Worm (Caenorhabditis elegans) whole organism, L1 larva: Measurements from ENCODE around the gene F09B12.7.
A peak's percentile ranks its signal among the peaks of the same experiment; 100 is the strongest.

Source experiments
- C16A3.4 ChIP-seq: fragments of 150-350 bp; optimal IDR thresholded peaks from 2 replicates; lab custom pipeline; 2014; ENCODE audit warnings: missing biosample characterization, missing genetic modification characterization
- Y116A8C.19 ChIP-seq: sonication (generic microtip); optimal IDR thresholded peaks from 2 replicates; lab custom pipeline; 2016; ENCODE audit warnings: missing compliant biosample characterization, missing genetic modification characterization, borderline replicate concordance
- aha-1 ChIP-seq: fragments of 150-350 bp; optimal IDR thresholded peaks from 2 replicates; lab custom pipeline; 2014; ENCODE audit warnings: missing biosample characterization, missing genetic modification characterization
- alr-1 ChIP-seq: fragments of 200-800 bp; sonication (Bioruptor generic); optimal IDR thresholded peaks from 2 replicates; lab custom pipeline; 2018; ENCODE audit warnings: borderline replicate concordance, mild to moderate bottlenecking, missing genetic modification characterization, missing compliant biosample characterization
- aly-2 ChIP-seq: fragments of 150-350 bp; optimal IDR thresholded peaks from 2 replicates; lab custom pipeline; 2014; ENCODE audit warnings: missing biosample characterization, missing genetic modification characterization
- ama-1 ChIP-seq: fragments of 150-350 bp; optimal IDR thresholded peaks from 2 replicates; lab custom pipeline; 2014
- ceh-63 ChIP-seq: fragments of 200-800 bp; sonication (Bioruptor generic); optimal IDR thresholded peaks from 2 replicates; lab custom pipeline; 2018; ENCODE audit warnings: mild to moderate bottlenecking, missing genetic modification characterization, missing compliant biosample characterization
- ces-1 ChIP-seq: fragments of 150-350 bp; optimal IDR thresholded peaks from 2 replicates; lab custom pipeline; 2014; ENCODE audit warnings: missing biosample characterization, missing genetic modification reagents, missing genetic modification characterization
- dpl-1 ChIP-seq, 3 experiments: fragments of 150-350 bp in 2 of 3; sonication (generic microtip) in 1 of 3; optimal IDR thresholded peaks; 2 replicates each; lab custom pipeline; 2014 to 2017; ENCODE audit warnings: missing biosample characterization in 3 of 3, missing genetic modification characterization in 3 of 3, missing genetic modification reagents in 3 of 3
- dsc-1 ChIP-seq: sonication (generic microtip); optimal IDR thresholded peaks from 2 replicates; lab custom pipeline; 2016; ENCODE audit warnings: mild to moderate bottlenecking, missing genetic modification characterization, missing compliant biosample characterization
- elt-2 ChIP-seq: sonication (generic microtip); optimal IDR thresholded peaks from 2 replicates; lab custom pipeline; 2016; ENCODE audit warnings: missing genetic modification characterization, mild to moderate bottlenecking, inconsistent platforms, missing compliant biosample characterization, missing genetic modification reagents
- elt-3 ChIP-seq, 6 experiments: fragments of 150-350 bp in 1 of 6; sonication (generic microtip); optimal IDR thresholded peaks; 2 replicates each; lab custom pipeline; 2017 to 2018; ENCODE audit warnings: missing biosample characterization in 6 of 6, missing genetic modification characterization in 6 of 6, inconsistent platforms in 1 of 6
- ets-5 ChIP-seq: fragments of 200-800 bp; sonication (Bioruptor generic); IDR thresholded peaks from 2 replicates; pipeline ENCODE4 v1.3.6; 2022; ENCODE audit warnings: missing genetic modification characterization, missing compliant biosample characterization
- fkh-4 ChIP-seq: sonication (generic microtip); optimal IDR thresholded peaks from 2 replicates; lab custom pipeline; 2016; ENCODE audit warnings: missing compliant biosample characterization, missing genetic modification characterization, borderline replicate concordance
- hlh-17 ChIP-seq: fragments of 200-800 bp; sonication (Bioruptor generic); optimal IDR thresholded peaks from 2 replicates; lab custom pipeline; 2018; ENCODE audit warnings: missing genetic modification characterization, mild to moderate bottlenecking, missing compliant biosample characterization, moderate library complexity, borderline replicate concordance
- hpl-2 ChIP-seq: fragments of 150-350 bp; optimal IDR thresholded peaks from 2 replicates; lab custom pipeline; 2014; ENCODE audit warnings: missing biosample characterization, missing genetic modification reagents, missing genetic modification characterization
- lin-13 ChIP-seq: fragments of 150-350 bp; optimal IDR thresholded peaks from 2 replicates; lab custom pipeline; 2014; ENCODE audit warnings: missing biosample characterization, missing genetic modification reagents, missing genetic modification characterization
- lin-35 ChIP-seq, 2 experiments: fragments of 150-350 bp; optimal IDR thresholded peaks; 2 replicates each; lab custom pipeline; 2014; ENCODE audit warnings: missing biosample characterization in 2 of 2, missing genetic modification characterization in 2 of 2, missing genetic modification reagents in 2 of 2
- lir-3 ChIP-seq: sonication (generic microtip); optimal IDR thresholded peaks from 2 replicates; lab custom pipeline; 2016; ENCODE audit warnings: mild to moderate bottlenecking, missing genetic modification characterization, moderate library complexity, missing compliant biosample characterization; ENCODE audit not compliant: poor library complexity
- mab-9 ChIP-seq: fragments of 200-800 bp; sonication (Bioruptor generic); IDR thresholded peaks from 2 replicates; pipeline ENCODE4 v1.3.6; 2022; ENCODE audit warnings: missing genetic modification reagents, missing genetic modification characterization, missing compliant biosample characterization
- mef-2 ChIP-seq: fragments of 150-350 bp; optimal IDR thresholded peaks from 2 replicates; lab custom pipeline; 2014; ENCODE audit warnings: missing biosample characterization, missing genetic modification characterization
- nhr-12 ChIP-seq: sonication (generic microtip); optimal IDR thresholded peaks from 2 replicates; lab custom pipeline; 2017; ENCODE audit warnings: missing biosample characterization, missing genetic modification characterization
- nhr-19 ChIP-seq: fragments of 200-800 bp; sonication (Bioruptor generic); conservative IDR thresholded peaks from 2 replicates; pipeline ENCODE4 v1.3.6; 2022; ENCODE audit warnings: missing genetic modification characterization, missing compliant biosample characterization
- nhr-20 ChIP-seq: sonication (generic microtip); optimal IDR thresholded peaks from 2 replicates; lab custom pipeline; 2016; ENCODE audit warnings: mild to moderate bottlenecking, missing genetic modification characterization, missing compliant biosample characterization
- nhr-237 ChIP-seq: fragments of 150-350 bp; optimal IDR thresholded peaks from 2 replicates; lab custom pipeline; 2014; ENCODE audit warnings: missing biosample characterization, missing genetic modification characterization
- nhr-47 ChIP-seq: sonication (generic microtip); optimal IDR thresholded peaks from 2 replicates; lab custom pipeline; 2016; ENCODE audit warnings: mild to moderate bottlenecking, missing genetic modification characterization, moderate library complexity, missing compliant biosample characterization
- nhr-71 ChIP-seq: sonication (generic microtip); optimal IDR thresholded peaks from 2 replicates; lab custom pipeline; 2016; ENCODE audit warnings: mild to moderate bottlenecking, missing genetic modification characterization, moderate library complexity, missing compliant biosample characterization
- nhr-84 ChIP-seq: sonication (generic microtip); optimal IDR thresholded peaks from 2 replicates; lab custom pipeline; 2017; ENCODE audit warnings: missing biosample characterization, missing genetic modification characterization
- nhr-90 ChIP-seq: sonication (generic microtip); optimal IDR thresholded peaks from 2 replicates; lab custom pipeline; 2016; ENCODE audit warnings: mild to moderate bottlenecking, missing genetic modification characterization, missing compliant biosample characterization; ENCODE audit not compliant: poor library complexity
- pag-3 ChIP-seq: sonication (generic microtip); optimal IDR thresholded peaks from 2 replicates; lab custom pipeline; 2017; ENCODE audit warnings: missing genetic modification characterization, mild to moderate bottlenecking, missing compliant biosample characterization, antibody characterized with exemption, borderline replicate concordance; ENCODE audit not compliant: insufficient read depth
- pqm-1 ChIP-seq: sonication (generic microtip); optimal IDR thresholded peaks from 3 replicates; lab custom pipeline; 2017; ENCODE audit warnings: missing biosample characterization, missing genetic modification characterization
- snpc-4 ChIP-seq: fragments of 150-350 bp; optimal IDR thresholded peaks from 2 replicates; lab custom pipeline; 2014; ENCODE audit warnings: missing biosample characterization, missing genetic modification characterization
- snu-23 ChIP-seq: sonication (generic microtip); optimal IDR thresholded peaks from 2 replicates; lab custom pipeline; 2016; ENCODE audit warnings: missing genetic modification characterization, missing compliant biosample characterization
- sox-4 ChIP-seq: sonication (generic microtip); optimal IDR thresholded peaks from 2 replicates; lab custom pipeline; 2016; ENCODE audit warnings: missing genetic modification characterization, missing compliant biosample characterization
- sptf-1 ChIP-seq: fragments of 150-350 bp; optimal IDR thresholded peaks from 2 replicates; lab custom pipeline; 2014; ENCODE audit warnings: missing biosample characterization, missing genetic modification characterization
- swsn-7 ChIP-seq: sonication (generic microtip); optimal IDR thresholded peaks from 2 replicates; lab custom pipeline; 2016; ENCODE audit warnings: missing genetic modification characterization, missing compliant biosample characterization
- tbx-2 ChIP-seq: sonication (generic microtip); optimal IDR thresholded peaks from 2 replicates; lab custom pipeline; 2016; ENCODE audit warnings: missing genetic modification characterization, missing compliant biosample characterization
- tlp-1 ChIP-seq: fragments of 150-350 bp; optimal IDR thresholded peaks from 2 replicates; lab custom pipeline; 2014; ENCODE audit warnings: missing biosample characterization, missing genetic modification characterization
- unc-130 ChIP-seq: fragments of 150-350 bp; optimal IDR thresholded peaks from 2 replicates; lab custom pipeline; 2017; ENCODE audit warnings: missing biosample characterization, missing genetic modification characterization, inconsistent platforms
- unc-62 ChIP-seq: fragments of 150-350 bp; optimal IDR thresholded peaks from 2 replicates; lab custom pipeline; 2014; ENCODE audit warnings: missing biosample characterization, missing genetic modification reagents, missing genetic modification characterization
- unc-86 ChIP-seq: sonication (generic microtip); optimal IDR thresholded peaks from 2 replicates; lab custom pipeline; 2016; ENCODE audit warnings: missing genetic modification characterization, missing compliant biosample characterization
- unc-98 ChIP-seq: fragments of 200-800 bp; sonication (Bioruptor generic); IDR thresholded peaks from 2 replicates; pipeline ENCODE4 v1.3.6; 2022; ENCODE audit warnings: missing genetic modification characterization, missing compliant biosample characterization
- xbp-1 ChIP-seq: sonication (generic microtip); optimal IDR thresholded peaks from 2 replicates; lab custom pipeline; 2016; ENCODE audit warnings: missing genetic modification characterization, missing compliant biosample characterization
- zag-1 ChIP-seq: fragments of 150-350 bp; optimal IDR thresholded peaks from 2 replicates; lab custom pipeline; 2014; ENCODE audit warnings: missing biosample characterization, missing genetic modification characterization
- ztf-11 ChIP-seq, 2 experiments: sonication (generic microtip); optimal IDR thresholded peaks; 2 replicates each; lab custom pipeline; 2016 to 2017; ENCODE audit warnings: missing genetic modification characterization in 2 of 2, missing biosample characterization in 1 of 2, missing compliant biosample characterization in 1 of 2

Gene F09B12.7

DNA sequence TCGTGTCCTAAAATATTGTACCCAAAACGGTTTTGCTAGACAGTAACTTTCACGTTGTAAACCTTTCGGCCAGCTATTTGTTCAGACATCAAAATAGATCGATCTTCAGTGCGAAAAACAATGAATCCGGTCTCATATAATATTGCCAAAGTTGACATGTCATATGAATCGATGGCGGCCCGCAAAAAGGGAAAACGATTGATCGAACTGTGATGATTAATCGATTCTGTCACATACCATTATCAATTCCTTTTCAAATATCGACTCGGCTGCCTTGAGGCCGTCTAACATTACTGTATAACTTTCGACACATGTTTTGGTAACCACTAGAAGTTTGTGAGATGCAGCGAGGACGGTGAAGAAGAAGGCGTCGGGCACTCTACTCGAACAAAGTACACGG lies 22.0 kb downstream of the F09B12.7 start (continued):
- TF ChIP-seq pag-3 (tag; lab: Kevin White, UChicago) (no peak), zag-1 (tag; lab: Kevin White, UChicago) (no peak), alr-1 (tag; lab: Kevin White, UChicago) (no peak), sox-4 (no peak), aly-2 (no peak), Y116A8C.19 (tag; lab: Kevin White, UChicago) (no peak), ceh-63 (GFP tag; lab: Kevin White, UChicago) (no peak), ces-1 (GFP tag; lab: Kevin White, UChicago) (no peak), tlp-1 (tag; lab: Kevin White, UChicago) (no peak)

DNA sequence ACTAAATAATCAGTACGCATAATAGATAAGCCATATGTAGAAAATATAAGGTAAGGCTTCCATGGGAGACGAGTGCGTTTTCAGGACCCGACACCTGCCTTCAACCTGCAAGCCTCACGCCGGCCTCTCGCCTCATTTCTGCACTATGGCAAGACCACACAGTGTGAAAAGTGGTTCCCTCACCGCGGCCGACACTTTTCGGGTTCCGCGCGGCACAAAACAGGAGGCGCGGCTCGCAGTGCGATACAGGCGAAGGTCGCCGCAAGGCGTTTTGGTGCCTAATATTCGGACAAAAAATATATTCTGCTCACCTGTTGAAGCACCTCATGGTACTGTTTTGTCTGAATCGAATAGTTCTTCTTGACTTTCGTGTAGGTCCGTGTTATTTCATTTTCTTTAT lies 24.7 kb downstream of the F09B12.7 start:
- TF ChIP-seq snpc-4 (tag; lab: Kevin White, UChicago) (peak; percentile 54), lir-3 (tag; lab: Kevin White, UChicago) (no peak)

DNA sequence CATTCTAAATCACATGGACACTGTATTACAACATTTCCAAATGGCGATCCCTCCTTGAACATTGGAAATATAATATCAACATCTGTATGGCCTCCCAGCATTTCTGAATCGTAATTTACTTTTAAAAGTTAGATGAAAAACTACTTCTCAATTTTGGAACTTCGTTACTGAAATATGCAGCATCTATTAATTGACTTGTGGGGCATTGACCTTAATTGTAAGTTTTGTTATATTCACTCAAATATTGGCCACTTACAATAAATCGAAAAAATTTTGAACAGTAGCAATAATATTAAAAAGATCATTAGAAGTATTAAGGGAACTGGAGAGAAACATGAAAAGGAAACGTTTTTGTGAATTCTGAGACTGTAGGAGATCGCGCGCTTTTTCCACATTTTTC lies 25.6 kb downstream of the F09B12.7 start, which contains the start of gene mam-6:
mam-6 (minus strand) TSS at position 101 of the 400 bp plus-strand sequence.
- no peak for TF ChIP-seq mef-2 (tag; lab: Kevin White, UChicago)
- no peak for TF ChIP-seq nhr-237
- no peak for TF ChIP-seq alr-1 (tag; lab: Kevin White, UChicago)
- TF ChIP-seq lin-13: no peak
- TF ChIP-seq hpl-2 (GFP tag; lab: Kevin White, UChicago): no peak
- no peak for TF ChIP-seq pag-3 (tag; lab: Kevin White, UChicago)
- TF ChIP-seq nhr-47 (tag; lab: Kevin White, UChicago): no peak
- no peak for TF ChIP-seq hlh-17
- TF ChIP-seq lin-35 (GFP tag; optimal IDR thresholded peaks at IDR 0.05; lab: Kevin White, UChicago): no peak
- no peak for TF ChIP-seq nhr-12 (tag; lab: Kevin White, UChicago)
- no peak for TF ChIP-seq swsn-7 (tag; lab: Kevin White, UChicago)
- TF ChIP-seq snu-23: no peak
- TF ChIP-seq unc-86 (tag; lab: Kevin White, UChicago): no peak
- TF ChIP-seq unc-62 (GFP tag; lab: Kevin White, UChicago): no peak
- TF ChIP-seq nhr-90 (tag; lab: Kevin White, UChicago): no peak

DNA sequence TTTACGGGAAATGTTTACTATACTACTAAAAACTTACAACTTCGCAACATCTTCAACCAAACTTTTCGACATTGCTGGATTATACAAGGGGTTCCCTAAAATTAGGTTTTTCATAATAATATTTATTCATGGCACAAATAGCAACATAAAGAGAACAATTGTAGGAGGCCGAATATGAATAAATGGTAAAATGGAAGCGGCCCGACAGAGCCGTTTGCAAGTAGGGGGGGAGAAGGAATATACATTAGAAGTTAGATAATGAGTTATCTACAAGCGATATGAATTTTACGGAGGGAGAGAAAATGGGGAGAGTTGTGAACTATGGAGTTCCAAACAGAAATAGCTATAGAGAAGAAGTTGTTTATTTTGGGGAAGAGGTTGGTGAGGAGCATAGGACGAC lies 34.6 kb downstream of the F09B12.7 start, which contains the start of gene fbxa-96:
fbxa-96 (minus strand) TSS at position 101 of the 400 bp plus-strand sequence.
- TF ChIP-seq hlh-17 (no peak), lin-35 (GFP tag; optimal IDR thresholded peaks at IDR 0.05; lab: Kevin White, UChicago) (no peak), sox-4 (no peak), swsn-7 (tag; lab: Kevin White, UChicago) (no peak), elt-3 (tag; optimal IDR thresholded peaks at IDR 0.05; lab: Kevin White, UChicago) (no peak), pqm-1 (tag; lab: Kevin White, UChicago) (no peak), mab-9 (GFP tag; lab: Robert Waterston, UW) (no peak), nhr-20 (no peak), snpc-4 (tag; lab: Kevin White, UChicago) (no peak), xbp-1 (no peak), snu-23 (no peak), ama-1 (lab: Kevin White, UChicago) (no peak), dpl-1 (GFP tag; optimal IDR thresholded peaks at IDR 0.05; lab: Kevin White, UChicago) (no peak)

DNA sequence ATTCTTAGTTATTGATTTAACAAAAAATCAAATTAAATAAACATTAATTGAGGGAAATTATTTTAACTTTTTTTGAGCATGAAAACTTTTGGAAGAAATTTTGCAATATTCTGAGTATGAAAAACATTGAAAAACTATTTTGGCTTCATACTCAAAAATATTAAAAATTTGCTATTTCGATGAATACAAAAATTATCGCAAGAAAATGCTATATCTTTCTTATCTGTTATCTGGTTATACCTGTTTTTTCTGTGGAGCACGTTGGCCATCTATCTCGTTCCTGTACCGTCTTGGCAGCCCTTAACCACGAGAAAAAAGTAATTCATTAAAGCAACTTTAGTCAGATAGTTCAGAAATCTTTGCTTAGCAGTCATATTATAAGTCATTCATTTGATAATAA lies 37.0 kb downstream of the F09B12.7 start:
- TF ChIP-seq nhr-19 (GFP tag; lab: Robert Waterston, UW) (no peak), sptf-1 (tag; lab: Kevin White, UChicago) (no peak), ztf-11 (tag; optimal IDR thresholded peaks at IDR 0.05; lab: Kevin White, UChicago) (no peak), nhr-20 (no peak), nhr-84 (tag; lab: Kevin White, UChicago) (no peak), nhr-71 (no peak), tbx-2 (tag; lab: Kevin White, UChicago) (no peak), ets-5 (GFP tag; lab: Robert Waterston, UW) (no peak), dsc-1 (tag; lab: Kevin White, UChicago) (no peak), zag-1 (tag; lab: Kevin White, UChicago) (no peak), lin-35 (GFP tag; optimal IDR thresholded peaks at IDR 0.05; lab: Kevin White, UChicago) (no peak), dpl-1 (GFP tag; optimal IDR thresholded peaks at IDR 0.05; lab: Kevin White, UChicago) (no peak), snu-23 (no peak), aha-1 (tag; lab: Kevin White, UChicago) (no peak), unc-98 (GFP tag; lab: Robert Waterston, UW) (no peak), C16A3.4 (tag; lab: Kevin White, UChicago) (no peak), unc-130 (no peak), fkh-4 (no peak), elt-2 (tag; lab: Kevin White, UChicago) (no peak)
